Fruit fly (Drosophila melanogaster): ENCODE data around the gene Rpt3R.

The Rpt3R gene

dm6 chr3R:9767620-9768592 lies 11.6 kb upstream of the Rpt3R start, which contains the start of gene Naa80 (continued):
- TF ChIP-seq Lhr (GFP tag; optimal IDR thresholded peaks at IDR 0.05) (peak; percentile 16), Dad (GFP tag; optimal IDR thresholded peaks at IDR 0.05) (peak; percentile 69), CG2120 (GFP tag; optimal IDR thresholded peaks at IDR 0.05) (peak; percentile 89), CG18011 (GFP tag; optimal IDR thresholded peaks at IDR 0.05) (peak; percentile 65), CG11247 (GFP tag; IDR thresholded peaks at IDR 0.05) (peak; percentile 79), fru (optimal IDR thresholded peaks at IDR 0.05) (no peak), NfI (GFP tag; optimal IDR thresholded peaks at IDR 0.05) (peak; percentile 82), Doc3 (GFP tag; IDR thresholded peaks at IDR 0.05; ENCODE audit: partially characterized antibody) (no peak), Chrac-16 (GFP tag; optimal IDR thresholded peaks at IDR 0.05) (peak; percentile 72), gem (tag; optimal IDR thresholded peaks at IDR 0.05) (no peak), inv (GFP tag; IDR thresholded peaks at IDR 0.05; ENCODE audit: partially characterized antibody) (peak; percentile 28; the same call in 1 of the 2 replicates), CG10267 (tag; optimal IDR thresholded peaks at IDR 0.05) (peak; percentile 95), yki (optimal IDR thresholded peaks at IDR 0.05) (no peak), CG15601 (tag; optimal IDR thresholded peaks at IDR 0.05) (peak; percentile 22), prd (optimal IDR thresholded peaks at IDR 0.05) (no peak), prd (GFP tag; IDR thresholded peaks at IDR 0.05) (peak; percentile 61; the same call in 2 of the 3 replicates), CG4404 (GFP tag; IDR thresholded peaks at IDR 0.05) (0 out of 2 replicates have a peak, but pooled peaks have one; percentile 11), ap (GFP tag; IDR thresholded peaks at IDR 0.05) (no peak), ATbp (GFP tag; optimal IDR thresholded peaks at IDR 0.05) (no peak), CG6654 (GFP tag; optimal IDR thresholded peaks at IDR 0.05) (no peak), CG12391 (tag; optimal IDR thresholded peaks at IDR 0.05) (peak; percentile 38), CG12769 (tag; optimal IDR thresholded peaks at IDR 0.05) (peak; percentile 88), scrt (GFP tag; optimal IDR thresholded peaks at IDR 0.05) (no peak), Hsf (GFP tag; optimal IDR thresholded peaks at IDR 0.05) (peak; percentile 75), en (GFP tag; optimal IDR thresholded peaks at IDR 0.05) (no peak), CG34376 (GFP tag; optimal IDR thresholded peaks at IDR 0.05) (peak; percentile 50), danr (GFP tag; IDR thresholded peaks at IDR 0.05) (0 out of 2 replicates have a peak, but pooled peaks have one; percentile 6), Adf1 (GFP tag; IDR thresholded peaks at IDR 0.05) (peak; percentile 67), lmd (GFP tag; IDR thresholded peaks at IDR 0.05) (peak; percentile 55; the same call in 1 of the 2 replicates), shn (GFP tag; optimal IDR thresholded peaks at IDR 0.05) (peak; percentile 67), CG1647 (GFP tag; optimal IDR thresholded peaks at IDR 0.05) (peak; percentile 73), hbn (GFP tag; IDR thresholded peaks at IDR 0.05; ENCODE audit: partially characterized antibody) (no peak), D19A (tag; optimal IDR thresholded peaks at IDR 0.05) (peak; percentile 25), NK7.1 (GFP tag; optimal IDR thresholded peaks at IDR 0.05) (peak; percentile 31), da (GFP tag; optimal IDR thresholded peaks at IDR 0.05) (peak; percentile 38), Dll (GFP tag; IDR thresholded peaks at IDR 0.05; ENCODE audit: partially characterized antibody) (0 out of 4 replicates have a peak, but pooled peaks have one; percentile 39), CG11723 (GFP tag; optimal IDR thresholded peaks at IDR 0.05) (peak; percentile 45), Myb (GFP tag; optimal IDR thresholded peaks at IDR 0.05) (peak; percentile 96), bowl (GFP tag; IDR thresholded peaks at IDR 0.05) (no peak), CG1024 (GFP tag; IDR thresholded peaks at IDR 0.05) (peak; percentile 48; the same call in 1 of the 2 replicates), caup (GFP tag; optimal IDR thresholded peaks at IDR 0.05; ENCODE audit: severe bottlenecking) (peak; percentile 76), ind (GFP tag; optimal IDR thresholded peaks at IDR 0.05) (peak; percentile 72), CG3281 (GFP tag; optimal IDR thresholded peaks at IDR 0.05) (peak; percentile 51), CTCF (GFP tag; optimal IDR thresholded peaks at IDR 0.05) (peak; percentile 37), ro (GFP tag; IDR thresholded peaks at IDR 0.05) (no peak), onecut (GFP tag; IDR thresholded peaks at IDR 0.05) (peak; percentile 41; the same call in 1 of the 2 replicates), CG4282 (GFP tag; optimal IDR thresholded peaks at IDR 0.05) (peak; percentile 64), Hmr (GFP tag; optimal IDR thresholded peaks at IDR 0.05) (peak; percentile 83), vnd (GFP tag; IDR thresholded peaks at IDR 0.05; ENCODE audit: partially characterized antibody) (no peak)
